Worm (Caenorhabditis elegans): ENCODE measurements around the gene T22C8.6.

- TF ChIP-seq flt-1 (GFP tag; IDR thresholded peaks at IDR 0.05) (no peak), med-1 (GFP tag; optimal IDR thresholded peaks at IDR 0.05; ENCODE audit: insufficient read depth) (no peak), cog-1 (tag; optimal IDR thresholded peaks at IDR 0.05) (no peak), tab-1 (GFP tag; IDR thresholded peaks at IDR 0.05) (no peak), ref-1 (GFP tag; conservative IDR thresholded peaks at IDR 0.05) (no peak), ztf-29 (GFP tag; IDR thresholded peaks at IDR 0.05) (no peak), T22C8.4 (GFP tag; IDR thresholded peaks at IDR 0.05) (no peak), ztf-23 (GFP tag; IDR thresholded peaks at IDR 0.05) (no peak), klf-2 (GFP tag; conservative IDR thresholded peaks at IDR 0.05) (no peak)
Measured at ce11 chrII:8590684-8591083, 39.4 kb downstream of the T22C8.6 start, which contains the start of gene aptf-4.

Data from whole organism, midembryonic.